Fruit fly (Drosophila melanogaster) whole organism, embryonic: ENCODE results near the gene Ir75b.

Experiments
- Adf1 ChIP-seq: fragments of 200-800 bp; sonication (Bioruptor generic); IDR thresholded peaks from 2 replicates; pipeline ENCODE4 v1.3.6; 2022; ENCODE audit warnings: missing biosample characterization, missing genetic modification characterization
- Atf3 ChIP-seq: fragments of 200-800 bp; sonication (Bioruptor generic); optimal IDR thresholded peaks from 3 replicates; lab custom pipeline; 2016; ENCODE audit warnings: missing biosample characterization, missing genetic modification characterization
- B-H2 ChIP-seq: fragments of 200-800 bp; sonication (Bioruptor generic); optimal IDR thresholded peaks from 2 replicates; lab custom pipeline; 2018; ENCODE audit warnings: missing biosample characterization, mild to moderate bottlenecking, missing genetic modification characterization
- CG10209 ChIP-seq: fragments of 200-800 bp; sonication (Bioruptor generic); optimal IDR thresholded peaks from 3 replicates; lab custom pipeline; 2017; ENCODE audit warnings: missing biosample characterization, mild to moderate bottlenecking, missing genetic modification characterization, missing genetic modification reagents
- CG10543 ChIP-seq: fragments of 200-800 bp; sonication (Bioruptor generic); optimal IDR thresholded peaks from 3 replicates; lab custom pipeline; 2017; ENCODE audit warnings: missing biosample characterization, mild to moderate bottlenecking, missing genetic modification characterization, moderate library complexity
- CG11398 ChIP-seq: fragments of 200-800 bp; sonication (Bioruptor generic); optimal IDR thresholded peaks from 2 replicates; lab custom pipeline; 2016; ENCODE audit warnings: missing biosample characterization, missing genetic modification characterization
- CG11723 ChIP-seq: fragments of 200-800 bp; sonication (Bioruptor generic); optimal IDR thresholded peaks from 2 replicates; lab custom pipeline; 2017; ENCODE audit warnings: missing biosample characterization, mild to moderate bottlenecking, missing genetic modification characterization
- CG12071 ChIP-seq: fragments of 200-800 bp; sonication (Bioruptor generic); optimal IDR thresholded peaks from 3 replicates; lab custom pipeline; 2018; ENCODE audit warnings: missing biosample characterization, mild to moderate bottlenecking, missing genetic modification characterization
- CG12104 ChIP-seq: fragments of 200-800 bp; sonication (Bioruptor generic); optimal IDR thresholded peaks from 3 replicates; lab custom pipeline; 2016; ENCODE audit warnings: missing biosample characterization, missing genetic modification characterization
- CG1233 ChIP-seq: fragments of 200-800 bp; sonication (Bioruptor generic); optimal IDR thresholded peaks from 4 replicates; lab custom pipeline; 2018; ENCODE audit warnings: missing biosample characterization, mild to moderate bottlenecking, missing genetic modification characterization
- CG12744 ChIP-seq: fragments of 200-800 bp; sonication (Bioruptor generic); optimal IDR thresholded peaks from 2 replicates; lab custom pipeline; 2016; ENCODE audit warnings: missing biosample characterization, missing genetic modification characterization
- CG13296 ChIP-seq: fragments of 200-800 bp; sonication (Bioruptor generic); optimal IDR thresholded peaks from 3 replicates; lab custom pipeline; 2018; ENCODE audit warnings: missing biosample characterization, mild to moderate bottlenecking, missing genetic modification characterization
- CG15514 ChIP-seq: fragments of 200-800 bp; sonication (Bioruptor generic); optimal IDR thresholded peaks from 3 replicates; lab custom pipeline; 2017; ENCODE audit warnings: missing biosample characterization, missing genetic modification characterization, mild to moderate bottlenecking, moderate library complexity, missing genetic modification reagents
- CG15696 ChIP-seq: fragments of 200-800 bp; sonication (Bioruptor generic); optimal IDR thresholded peaks from 2 replicates; lab custom pipeline; 2019; ENCODE audit warnings: missing biosample characterization, mild to moderate bottlenecking, missing genetic modification characterization, moderate library complexity
- CG17385 ChIP-seq: fragments of 200-800 bp; sonication (Bioruptor generic); optimal IDR thresholded peaks from 3 replicates; lab custom pipeline; 2018; ENCODE audit warnings: missing biosample characterization, mild to moderate bottlenecking, missing genetic modification characterization
- CG17568 ChIP-seq: fragments of 200-800 bp; sonication (Bioruptor generic); optimal IDR thresholded peaks from 2 replicates; lab custom pipeline; 2018; ENCODE audit warnings: missing biosample characterization, mild to moderate bottlenecking, missing genetic modification characterization, moderate library complexity
- CG18599 ChIP-seq: fragments of 200-800 bp; sonication (Bioruptor generic); optimal IDR thresholded peaks from 3 replicates; lab custom pipeline; 2017; ENCODE audit warnings: missing biosample characterization, missing genetic modification characterization, mild to moderate bottlenecking, moderate library complexity, missing genetic modification reagents
- CG31365 ChIP-seq: fragments of 200-800 bp; sonication (Bioruptor generic); optimal IDR thresholded peaks from 2 replicates; lab custom pipeline; 2018; ENCODE audit warnings: missing biosample characterization, mild to moderate bottlenecking, missing genetic modification characterization
- CG3281 ChIP-seq: fragments of 200-800 bp; sonication (Bioruptor generic); optimal IDR thresholded peaks from 3 replicates; lab custom pipeline; 2017; ENCODE audit warnings: missing biosample characterization, mild to moderate bottlenecking, missing genetic modification characterization
- CG33213 ChIP-seq: fragments of 200-800 bp; sonication (Bioruptor generic); optimal IDR thresholded peaks from 3 replicates; lab custom pipeline; 2016; ENCODE audit warnings: missing biosample characterization, missing genetic modification characterization
- CG6813 ChIP-seq: fragments of 200-800 bp; sonication (Bioruptor generic); optimal IDR thresholded peaks from 2 replicates; lab custom pipeline; 2017; ENCODE audit warnings: missing biosample characterization, missing genetic modification characterization, mild to moderate bottlenecking, moderate library complexity, missing genetic modification reagents
- CG6854 ChIP-seq: fragments of 200-800 bp; sonication (Bioruptor generic); optimal IDR thresholded peaks from 3 replicates; lab custom pipeline; 2017; ENCODE audit warnings: missing biosample characterization, mild to moderate bottlenecking, missing genetic modification characterization
- CG9817 ChIP-seq: fragments of 200-800 bp; sonication (Bioruptor generic); optimal IDR thresholded peaks from 2 replicates; lab custom pipeline; 2018; ENCODE audit warnings: missing biosample characterization, mild to moderate bottlenecking, missing genetic modification characterization, moderate library complexity
- D19B ChIP-seq: fragments of 200-800 bp; sonication (Bioruptor generic); optimal IDR thresholded peaks from 2 replicates; lab custom pipeline; 2017; ENCODE audit warnings: missing biosample characterization, mild to moderate bottlenecking, missing genetic modification characterization
- Dek ChIP-seq: fragments of 200-800 bp; sonication (Bioruptor generic); optimal IDR thresholded peaks from 3 replicates; lab custom pipeline; 2019; ENCODE audit warnings: missing biosample characterization, mild to moderate bottlenecking, missing genetic modification characterization, moderate library complexity
- Fer2 ChIP-seq: fragments of 200-800 bp; sonication (Bioruptor generic); optimal IDR thresholded peaks from 2 replicates; lab custom pipeline; 2018; ENCODE audit warnings: missing biosample characterization, mild to moderate bottlenecking, missing genetic modification characterization, moderate library complexity
- Fer3 ChIP-seq: fragments of 200-800 bp; sonication (Bioruptor generic); optimal IDR thresholded peaks from 2 replicates; lab custom pipeline; 2018; ENCODE audit warnings: missing biosample characterization, mild to moderate bottlenecking, missing genetic modification characterization, moderate library complexity
- HHEX ChIP-seq: fragments of 200-800 bp; sonication (Bioruptor generic); optimal IDR thresholded peaks from 3 replicates; lab custom pipeline; 2017; ENCODE audit warnings: missing biosample characterization, mild to moderate bottlenecking, missing genetic modification characterization, missing genetic modification reagents
- Hey ChIP-seq: fragments of 200-800 bp; sonication (Bioruptor generic); optimal IDR thresholded peaks from 3 replicates; lab custom pipeline; 2018; ENCODE audit warnings: missing biosample characterization, mild to moderate bottlenecking, missing genetic modification characterization
- Lhr ChIP-seq: fragments of 200-800 bp; sonication (Bioruptor generic); optimal IDR thresholded peaks from 3 replicates; lab custom pipeline; 2017; ENCODE audit warnings: mild to moderate bottlenecking, missing biosample characterization, missing genetic modification reagents, missing genetic modification characterization
- Meics ChIP-seq: fragments of 200-800 bp; sonication (Bioruptor generic); optimal IDR thresholded peaks from 2 replicates; lab custom pipeline; 2017; ENCODE audit warnings: missing biosample characterization, mild to moderate bottlenecking, missing genetic modification characterization
- Side ChIP-seq: fragments of 200-800 bp; sonication (Bioruptor generic); optimal IDR thresholded peaks from 2 replicates; lab custom pipeline; 2016; ENCODE audit warnings: missing biosample characterization, missing genetic modification characterization
- Vsx1 ChIP-seq: fragments of 200-800 bp; sonication (Bioruptor generic); optimal IDR thresholded peaks from 2 replicates; lab custom pipeline; 2017; ENCODE audit warnings: missing biosample characterization, mild to moderate bottlenecking, missing genetic modification characterization, missing genetic modification reagents
- ash1 ChIP-seq: fragments of 200-800 bp; sonication (Bioruptor generic); optimal IDR thresholded peaks from 2 replicates; lab custom pipeline; 2018; ENCODE audit warnings: missing biosample characterization, mild to moderate bottlenecking, missing genetic modification characterization
- bcd ChIP-seq: fragments of 200-800 bp; sonication (Bioruptor generic); optimal IDR thresholded peaks from 2 replicates; lab custom pipeline; 2017; ENCODE audit warnings: missing biosample characterization, mild to moderate bottlenecking, missing genetic modification characterization
- corto ChIP-seq: fragments of 200-800 bp; sonication (Bioruptor generic); optimal IDR thresholded peaks from 2 replicates; lab custom pipeline; 2016; ENCODE audit warnings: missing biosample characterization, mild to moderate bottlenecking, missing genetic modification characterization, moderate library complexity
- croc ChIP-seq: fragments of 200-800 bp; sonication (Bioruptor generic); conservative IDR thresholded peaks from 3 replicates; pipeline ENCODE4 v1.3.6; 2022; ENCODE audit warnings: missing biosample characterization, missing genetic modification characterization
- cwo ChIP-seq: fragments of 200-800 bp; sonication (Bioruptor generic); optimal IDR thresholded peaks from 3 replicates; lab custom pipeline; 2017; ENCODE audit warnings: missing biosample characterization, missing genetic modification characterization, mild to moderate bottlenecking, moderate library complexity, missing genetic modification reagents
- dan ChIP-seq: fragments of 200-800 bp; sonication (Bioruptor generic); IDR thresholded peaks from 2 replicates; pipeline ENCODE4 v1.3.6; 2022; ENCODE audit warnings: missing biosample characterization, missing genetic modification characterization
- exex ChIP-seq: fragments of 200-800 bp; sonication (Bioruptor generic); optimal IDR thresholded peaks from 4 replicates; lab custom pipeline; 2018; ENCODE audit warnings: missing biosample characterization, mild to moderate bottlenecking, missing genetic modification characterization, moderate library complexity
- inv ChIP-seq: fragments of 200-800 bp; sonication (Bioruptor generic); IDR thresholded peaks from 2 replicates; pipeline ENCODE4 v1.3.6; 2022; ENCODE audit warnings: missing biosample characterization, missing genetic modification characterization; ENCODE audit not compliant: partially characterized antibody
- lab ChIP-seq: fragments of 200-800 bp; sonication (Bioruptor generic); optimal IDR thresholded peaks from 3 replicates; lab custom pipeline; 2017; ENCODE audit warnings: missing biosample characterization, missing genetic modification characterization, mild to moderate bottlenecking, moderate library complexity, missing genetic modification reagents
- luna ChIP-seq: fragments of 200-800 bp; sonication (Bioruptor generic); optimal IDR thresholded peaks from 2 replicates; lab custom pipeline; 2016; ENCODE audit warnings: missing biosample characterization, missing genetic modification characterization
- org-1 ChIP-seq: fragments of 200-800 bp; sonication (Bioruptor generic); optimal IDR thresholded peaks from 2 replicates; lab custom pipeline; 2017; ENCODE audit warnings: missing biosample characterization, missing genetic modification characterization
- pfk ChIP-seq: fragments of 200-800 bp; sonication (Bioruptor generic); optimal IDR thresholded peaks from 2 replicates; lab custom pipeline; 2018; ENCODE audit warnings: missing biosample characterization, mild to moderate bottlenecking, missing genetic modification characterization, moderate library complexity
- pita ChIP-seq: fragments of 200-800 bp; sonication (Bioruptor generic); optimal IDR thresholded peaks from 2 replicates; lab custom pipeline; 2017; ENCODE audit warnings: missing biosample characterization, mild to moderate bottlenecking, missing genetic modification characterization
- salm ChIP-seq: fragments of 200-800 bp; sonication (Bioruptor generic); optimal IDR thresholded peaks from 2 replicates; lab custom pipeline; 2018; ENCODE audit warnings: missing biosample characterization, mild to moderate bottlenecking, missing genetic modification characterization
- schlank ChIP-seq: fragments of 200-800 bp; sonication (Bioruptor generic); optimal IDR thresholded peaks from 2 replicates; lab custom pipeline; 2018; ENCODE audit warnings: missing biosample characterization, mild to moderate bottlenecking, missing genetic modification characterization
- sens-2 ChIP-seq: fragments of 200-800 bp; sonication (Bioruptor generic); IDR thresholded peaks from 2 replicates; pipeline ENCODE4 v1.3.6; 2022; ENCODE audit warnings: missing biosample characterization, missing genetic modification characterization
- slou ChIP-seq: fragments of 200-800 bp; sonication (Bioruptor generic); optimal IDR thresholded peaks from 3 replicates; lab custom pipeline; 2016; ENCODE audit warnings: missing biosample characterization, missing genetic modification characterization

The Ir75b gene

dm6 chr3L:17791495-17791894 is 28.5 kb downstream of the Ir75b start (continued):
- TF ChIP-seq luna (GFP tag; lab: Kevin White, UChicago) (peak; percentile 11), exex (tag; lab: Kevin White, UChicago) (peak; percentile 34), CG6854 (GFP tag; lab: Kevin White, UChicago) (peak; percentile 62), B-H2 (GFP tag; lab: Kevin White, UChicago) (peak; percentile 80), inv (no peak), CG18599 (GFP tag; lab: Kevin White, UChicago) (peak; percentile 91), Dek (peak; percentile 67), pfk (GFP tag; lab: Kevin White, UChicago) (peak; percentile 4), bcd (GFP tag; lab: Kevin White, UChicago) (peak; percentile 3), slou (GFP tag; lab: Kevin White, UChicago) (peak; percentile 2), corto (GFP tag; lab: Kevin White, UChicago) (no peak), HHEX (peak; percentile 70), schlank (tag; lab: Kevin White, UChicago) (peak; percentile 69), org-1 (GFP tag; lab: Kevin White, UChicago) (peak; percentile 12), Meics (peak; percentile 81), CG17568 (GFP tag; lab: Kevin White, UChicago) (peak; percentile 63), dan (GFP tag; lab: Robert Waterston, UW) (no peak), CG17385 (GFP tag; lab: Kevin White, UChicago) (peak; percentile 24), Vsx1 (GFP tag; lab: Kevin White, UChicago) (no peak), CG10209 (GFP tag; lab: Kevin White, UChicago) (peak; percentile 57), sens-2 (GFP tag; lab: Robert Waterston, UW) (no peak), CG9817 (tag; lab: Kevin White, UChicago) (peak; percentile 42), ash1 (peak; percentile 18), lab (GFP tag; lab: Kevin White, UChicago) (peak; percentile 94), CG1233 (GFP tag; lab: Kevin White, UChicago) (peak; percentile 40), cwo (GFP tag; lab: Kevin White, UChicago) (peak; percentile 64), CG6813 (GFP tag; lab: Kevin White, UChicago) (peak; percentile 79), CG12104 (GFP tag; lab: Kevin White, UChicago) (peak; percentile 45), CG10543 (GFP tag; lab: Kevin White, UChicago) (peak; percentile 78), croc (GFP tag; lab: Robert Waterston, UW) (no peak), D19B (GFP tag; lab: Kevin White, UChicago) (peak; percentile 39), Fer3 (tag; lab: Kevin White, UChicago) (peak; percentile 81), CG15514 (GFP tag; lab: Kevin White, UChicago) (peak; percentile 41), Hey (tag; lab: Kevin White, UChicago) (peak; percentile 13), CG3281 (GFP tag; lab: Kevin White, UChicago) (peak; percentile 88), Fer2 (peak; percentile 52), CG31365 (peak; percentile 23), CG12071 (peak; percentile 46), Adf1 (GFP tag; lab: Robert Waterston, UW) (peak; percentile 50; the same call in 1 of the 2 replicates), CG12744 (GFP tag; lab: Kevin White, UChicago) (peak; percentile 15)

dm6 chr3L:17791467-17791494 is 28.7 kb downstream of the Ir75b start, which contains the start of gene CG42815:
CG42815 (minus strand) TSS chr3L:17791486.
- TF ChIP-seq Lhr, result no peak
- TF ChIP-seq CG15696 (tag; lab: Kevin White, UChicago), result no peak
- no peak for TF ChIP-seq Side (GFP tag; lab: Kevin White, UChicago)
- TF ChIP-seq CG11723 (GFP tag; lab: Kevin White, UChicago), result no peak
- TF ChIP-seq salm (tag; lab: Kevin White, UChicago), result no peak
- TF ChIP-seq pita, result no peak
- no peak for TF ChIP-seq CG33213 (GFP tag; lab: Kevin White, UChicago)
- no peak for TF ChIP-seq CG13296 (GFP tag; lab: Kevin White, UChicago)
- TF ChIP-seq CG11398, result no peak
- no peak for TF ChIP-seq Atf3 (GFP tag; lab: Kevin White, UChicago)
